Worm (Caenorhabditis elegans): ENCODE data around the gene ran-2.

The ran-2 gene

DNA sequence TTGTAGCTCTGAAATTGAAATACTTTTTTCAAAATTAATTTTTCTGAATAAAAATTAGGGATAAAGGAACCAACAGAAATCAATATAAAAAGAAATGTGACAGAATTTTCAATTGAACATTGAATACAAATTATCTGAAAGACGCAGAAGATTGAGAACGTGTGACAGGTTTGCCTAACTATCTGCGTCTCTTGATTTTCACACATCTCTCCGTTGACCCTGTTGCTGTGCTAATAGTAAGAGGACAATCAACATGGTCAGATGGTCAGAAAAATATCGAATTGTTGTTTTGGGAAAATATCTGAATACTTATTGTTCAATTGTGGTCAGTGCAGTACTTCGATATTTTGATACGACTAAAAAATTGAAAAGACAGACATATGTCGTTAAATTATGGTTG is 21.7 kb upstream of the ran-2 start, which contains the start of gene ZK688.7 (continued):
- TF ChIP-seq unc-62 (GFP tag; optimal IDR thresholded peaks at IDR 0.05) (no peak), lin-14 (GFP tag; optimal IDR thresholded peaks at IDR 0.05) (peak; percentile 81), grh-1 (GFP tag; IDR thresholded peaks at IDR 0.05) (no peak), fkh-10 (GFP tag; optimal IDR thresholded peaks at IDR 0.05) (no peak), vab-15 (tag; optimal IDR thresholded peaks at IDR 0.05) (no peak), C34B4.2 (tag; optimal IDR thresholded peaks at IDR 0.05) (no peak), xbp-1 (tag; optimal IDR thresholded peaks at IDR 0.05) (no peak), dpl-1 (GFP tag; optimal IDR thresholded peaks at IDR 0.05) (peak; percentile 8 to 34 (median 33)), ztf-4 (tag; optimal IDR thresholded peaks at IDR 0.05) (no peak), nhr-12 (tag; optimal IDR thresholded peaks at IDR 0.05) (no peak), ceh-90 (tag; optimal IDR thresholded peaks at IDR 0.05) (no peak), lsy-2 (tag; optimal IDR thresholded peaks at IDR 0.05) (peak in 1 of 2 experiments; percentile 15), jun-1 (tag; optimal IDR thresholded peaks at IDR 0.05) (no peak), irx-1 (tag; optimal IDR thresholded peaks at IDR 0.05) (no peak), blmp-1 (tag; optimal IDR thresholded peaks at IDR 0.05) (peak; percentile 37), ceh-88 (GFP tag; IDR thresholded peaks at IDR 0.05) (no peak), mep-1 (tag; optimal IDR thresholded peaks at IDR 0.05) (peak; percentile 51), snpc-4 (tag; optimal IDR thresholded peaks at IDR 0.05) (no peak), ceh-82 (tag; optimal IDR thresholded peaks at IDR 0.05) (no peak), fos-1 (tag; optimal IDR thresholded peaks at IDR 0.05) (no peak), nhr-76 (tag; optimal IDR thresholded peaks at IDR 0.05) (no peak), lin-15B (tag; optimal IDR thresholded peaks at IDR 0.05) (no peak), hlh-17 (GFP tag; optimal IDR thresholded peaks at IDR 0.05; ENCODE audit: borderline replicate concordance) (no peak), alr-1 (tag; optimal IDR thresholded peaks at IDR 0.05; ENCODE audit: borderline replicate concordance) (no peak), ets-5 (GFP tag; IDR thresholded peaks at IDR 0.05) (no peak), efl-3 (GFP tag; optimal IDR thresholded peaks at IDR 0.05) (no peak), nhr-47 (tag; optimal IDR thresholded peaks at IDR 0.05) (no peak), zag-1 (tag; optimal IDR thresholded peaks at IDR 0.05) (no peak), unc-130 (tag; optimal IDR thresholded peaks at IDR 0.05) (no peak), pax-3 (tag; optimal IDR thresholded peaks at IDR 0.05) (no peak), nhr-28 (tag; optimal IDR thresholded peaks at IDR 0.05) (no peak), mab-9 (GFP tag; IDR thresholded peaks at IDR 0.05) (no peak), egl-13 (tag; optimal IDR thresholded peaks at IDR 0.05) (no peak), tlp-1 (tag; optimal IDR thresholded peaks at IDR 0.05) (no peak), ces-1 (GFP tag; optimal IDR thresholded peaks at IDR 0.05) (no peak), elt-3 (tag; optimal IDR thresholded peaks at IDR 0.05) (peak in 1 of 6 experiments; percentile 63), skn-1 (tag; optimal IDR thresholded peaks at IDR 0.05) (no peak), sup-37 (GFP tag; optimal IDR thresholded peaks at IDR 0.05) (no peak), lin-35 (GFP tag; optimal IDR thresholded peaks at IDR 0.05) (peak in 1 of 2 experiments; percentile 68), fkh-8 (tag; optimal IDR thresholded peaks at IDR 0.05) (no peak), ama-1 (optimal IDR thresholded peaks at IDR 0.05) (no peak), nhr-85 (tag) (peak; percentile 66), aha-1 (tag; optimal IDR thresholded peaks at IDR 0.05) (no peak), sox-4 (tag; optimal IDR thresholded peaks at IDR 0.05) (no peak), nhr-90 (tag; optimal IDR thresholded peaks at IDR 0.05; ENCODE audit: poor library complexity) (peak; percentile 11), hpl-2 (GFP tag; optimal IDR thresholded peaks at IDR 0.05) (no peak), mdl-1 (tag; optimal IDR thresholded peaks at IDR 0.05) (peak in 1 of 2 experiments; percentile 15), fkh-4 (tag; optimal IDR thresholded peaks at IDR 0.05; ENCODE audit: borderline replicate concordance) (no peak), tbx-2 (tag; optimal IDR thresholded peaks at IDR 0.05) (no peak), snu-23 (GFP tag; optimal IDR thresholded peaks at IDR 0.05) (peak; percentile 70), C16A3.4 (tag; optimal IDR thresholded peaks at IDR 0.05) (no peak), pag-3 (tag; optimal IDR thresholded peaks at IDR 0.05; ENCODE audit: borderline replicate concordance, insufficient read depth) (no peak)
